Worm (Caenorhabditis elegans): Measurements from ENCODE around the gene lgc-7.

Gene lgc-7

DNA sequence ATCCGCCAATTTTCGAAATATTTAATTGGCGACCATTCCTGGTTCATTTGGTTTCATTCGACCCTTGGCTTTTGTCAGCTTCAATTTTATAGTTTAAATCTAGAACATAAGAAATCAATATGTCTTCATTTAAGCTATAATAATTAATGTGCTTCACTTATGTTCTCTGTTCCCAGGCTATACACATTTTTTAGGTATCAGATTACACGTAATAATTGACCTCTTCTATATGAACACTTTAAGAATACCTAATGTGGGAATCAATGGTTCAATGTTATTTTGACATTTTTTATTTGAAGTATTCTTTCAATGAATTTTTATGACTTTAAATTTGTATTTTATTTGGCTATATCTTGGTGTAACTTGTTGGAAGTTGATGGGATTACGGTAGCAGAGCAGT lies at the start of gene lgc-7:
Gene lgc-7 (plus strand): TSS at position 301 of the 400 bp plus-strand sequence.
- TF ChIP-seq hmbx-1 (tag; optimal IDR thresholded peaks at IDR 0.05) = no peak
- no peak for TF ChIP-seq flt-1 (GFP tag; IDR thresholded peaks at IDR 0.05)
- no peak for TF ChIP-seq ama-1 (optimal IDR thresholded peaks at IDR 0.05)
- TF ChIP-seq hnd-1 (tag; optimal IDR thresholded peaks at IDR 0.05) = no peak
- TF ChIP-seq hmg-4 (GFP tag; optimal IDR thresholded peaks at IDR 0.05) = no peak
- TF ChIP-seq tbx-11 (GFP tag; IDR thresholded peaks at IDR 0.05) = no peak

- TF ChIP-seq pes-1 (GFP tag; IDR thresholded peaks at IDR 0.05) = no peak
- no peak for TF ChIP-seq aly-1 (tag; optimal IDR thresholded peaks at IDR 0.05)
- no peak for TF ChIP-seq ceh-36 (tag; optimal IDR thresholded peaks at IDR 0.05)
Measured at ce11 chrIV:14661370-14661769, 48.0 kb upstream of the lgc-7 start.

- TF ChIP-seq ceh-36 (tag; optimal IDR thresholded peaks at IDR 0.05) (no peak), tbx-37 (GFP tag; conservative IDR thresholded peaks at IDR 0.05) (no peak), tra-4 (tag; optimal IDR thresholded peaks at IDR 0.05) (no peak), hmbx-1 (tag; optimal IDR thresholded peaks at IDR 0.05) (no peak), ceh-13 (GFP tag; optimal IDR thresholded peaks at IDR 0.05) (no peak), F13C5.2 (tag; optimal IDR thresholded peaks at IDR 0.05) (no peak), B0310.2 (tag; optimal IDR thresholded peaks at IDR 0.05) (no peak), ama-1 (optimal IDR thresholded peaks at IDR 0.05) (no peak)
Measured at ce11 chrIV:14675789-14676188, 33.6 kb upstream of the lgc-7 start.

DNA sequence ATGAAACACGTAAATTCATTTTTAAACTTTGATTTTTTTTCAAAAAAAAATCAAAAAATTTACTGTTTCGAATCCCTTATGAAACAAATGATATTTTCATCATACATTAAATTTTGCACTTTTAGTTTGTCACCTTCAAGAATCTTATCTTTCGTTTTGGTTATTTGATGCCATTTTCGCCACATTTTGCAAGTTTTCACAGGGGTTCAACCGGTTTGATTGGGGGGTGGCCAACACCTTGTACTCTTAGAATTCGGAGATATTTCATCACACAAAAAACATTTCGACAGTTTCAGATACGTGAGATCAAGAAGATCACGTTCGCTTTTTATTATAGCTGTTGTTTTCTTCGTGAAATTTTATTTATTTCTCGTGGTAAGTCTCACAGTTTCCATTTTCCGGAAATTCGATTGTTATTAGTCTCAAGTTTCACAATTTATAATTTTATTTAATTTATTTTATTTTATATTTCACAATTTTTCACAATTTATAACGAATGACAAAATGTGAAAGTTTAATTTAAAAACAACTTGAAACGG lies 32.2 kb upstream of the lgc-7 start, which contains the start of gene Y57G11C.31:
Gene Y57G11C.31 (plus strand): TSS at position 276 of the 539 bp plus-strand sequence.
- TF ChIP-seq F13C5.2 (tag; optimal IDR thresholded peaks at IDR 0.05) = no peak
- TF ChIP-seq tbx-11 (GFP tag; IDR thresholded peaks at IDR 0.05) = no peak
- TF ChIP-seq pes-1 (GFP tag; IDR thresholded peaks at IDR 0.05) = no peak

ce11 chrIV:14679060-14679459 lies 30.3 kb upstream of the lgc-7 start:
- no peak for TF ChIP-seq hmg-4 (GFP tag; optimal IDR thresholded peaks at IDR 0.05)
- no peak for TF ChIP-seq hmbx-1 (tag; optimal IDR thresholded peaks at IDR 0.05)
- TF ChIP-seq tbx-37 (GFP tag; conservative IDR thresholded peaks at IDR 0.05) = no peak
- no peak for TF ChIP-seq tbx-11 (GFP tag; IDR thresholded peaks at IDR 0.05)
- TF ChIP-seq ama-1 (optimal IDR thresholded peaks at IDR 0.05) = no peak
- TF ChIP-seq ceh-36 (tag; optimal IDR thresholded peaks at IDR 0.05) = no peak

DNA sequence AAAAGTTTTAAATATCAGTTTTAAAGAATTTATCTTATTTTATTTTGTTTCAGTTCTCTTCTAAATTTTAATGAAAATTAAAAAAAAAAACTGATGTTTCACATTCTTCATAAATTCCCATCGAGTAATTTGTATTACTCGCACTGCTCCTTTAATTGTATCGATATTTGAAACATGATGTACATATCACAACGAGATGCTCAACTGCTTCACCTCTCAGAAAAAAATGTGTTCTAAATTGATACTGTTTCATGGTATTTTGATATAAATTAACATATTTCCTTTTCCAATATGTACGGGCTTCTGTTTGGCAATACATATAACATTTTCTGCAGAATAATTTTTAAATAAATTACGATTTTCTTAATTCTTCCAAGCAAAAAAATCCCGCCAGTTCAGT lies 21.7 kb upstream of the lgc-7 start:
- no peak for TF ChIP-seq F13C5.2 (tag; optimal IDR thresholded peaks at IDR 0.05)
- TF ChIP-seq ceh-36 (tag; optimal IDR thresholded peaks at IDR 0.05) = no peak
- TF ChIP-seq ceh-13 (GFP tag; optimal IDR thresholded peaks at IDR 0.05) = no peak
- no peak for TF ChIP-seq flt-1 (GFP tag; IDR thresholded peaks at IDR 0.05)
- no peak for TF ChIP-seq pes-1 (GFP tag; IDR thresholded peaks at IDR 0.05)
- TF ChIP-seq scrt-1 (GFP tag; IDR thresholded peaks at IDR 0.05) = no peak
- TF ChIP-seq hnd-1 (tag; optimal IDR thresholded peaks at IDR 0.05) = no peak
- TF ChIP-seq sea-1 (GFP tag; conservative IDR thresholded peaks at IDR 0.05) = no peak

DNA sequence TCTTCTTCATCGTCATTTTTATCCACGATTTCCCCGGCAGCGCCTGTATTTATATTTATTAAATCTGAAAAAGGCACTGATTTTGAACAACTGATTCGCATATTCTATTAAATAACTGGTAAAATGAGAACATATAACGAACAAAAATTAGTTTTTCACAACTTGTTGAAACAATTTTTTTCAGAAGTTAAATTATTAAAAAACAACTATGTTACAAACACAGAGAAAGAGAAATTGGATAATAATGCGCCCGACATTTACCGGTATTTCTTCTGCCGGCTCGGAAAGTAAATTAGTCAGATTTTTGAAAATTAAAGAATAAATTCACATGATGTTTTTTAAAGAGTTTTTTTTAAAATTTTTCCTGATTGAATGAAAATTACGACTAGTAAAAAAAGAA lies 9.5 kb upstream of the lgc-7 start, which contains the start of gene haf-8:
Gene haf-8 (minus strand): TSS at position 101 of the 400 bp plus-strand sequence.
- TF ChIP-seq flt-1 (GFP tag; IDR thresholded peaks at IDR 0.05) (no peak), hnd-1 (tag; optimal IDR thresholded peaks at IDR 0.05) (no peak), ets-7 (tag; optimal IDR thresholded peaks at IDR 0.05) (no peak), B0310.2 (tag; optimal IDR thresholded peaks at IDR 0.05) (no peak), ama-1 (optimal IDR thresholded peaks at IDR 0.05) (no peak), tra-4 (tag; optimal IDR thresholded peaks at IDR 0.05) (no peak), hmg-4 (GFP tag; optimal IDR thresholded peaks at IDR 0.05) (no peak)

DNA sequence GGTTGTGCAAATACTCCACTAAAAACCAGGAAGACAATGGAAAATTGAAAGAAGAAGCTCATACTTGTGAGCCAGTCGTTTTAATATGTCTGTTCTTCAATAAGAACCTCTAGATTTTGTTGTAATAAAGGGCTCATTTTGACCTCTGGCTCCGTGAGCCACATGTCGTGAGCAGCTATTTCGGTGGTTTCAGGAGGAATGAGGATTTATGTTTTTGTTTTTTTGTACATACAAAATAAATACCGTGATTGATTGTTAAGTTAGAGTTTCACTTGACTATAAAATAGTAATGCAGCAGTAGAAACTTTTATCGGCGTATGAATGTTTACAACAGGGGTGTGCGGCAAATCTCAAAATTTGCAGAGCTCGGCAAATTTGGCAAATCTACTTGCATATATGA lies 5.2 kb upstream of the lgc-7 start, which contains the start of gene Y57G11C.40:
Gene Y57G11C.40 (minus strand): TSS at position 101 of the 400 bp plus-strand sequence.
- TF ChIP-seq sea-1 (GFP tag; conservative IDR thresholded peaks at IDR 0.05) (no peak), hmg-4 (GFP tag; optimal IDR thresholded peaks at IDR 0.05) (no peak), ama-1 (optimal IDR thresholded peaks at IDR 0.05) (no peak), hnd-1 (tag; optimal IDR thresholded peaks at IDR 0.05) (no peak), tbx-11 (GFP tag; IDR thresholded peaks at IDR 0.05) (no peak), pes-1 (GFP tag; IDR thresholded peaks at IDR 0.05) (no peak), ceh-13 (GFP tag; optimal IDR thresholded peaks at IDR 0.05) (no peak), aly-1 (tag; optimal IDR thresholded peaks at IDR 0.05) (no peak), B0310.2 (tag; optimal IDR thresholded peaks at IDR 0.05) (no peak), tbx-37 (GFP tag; conservative IDR thresholded peaks at IDR 0.05) (no peak), flt-1 (GFP tag; IDR thresholded peaks at IDR 0.05) (no peak), tra-4 (tag; optimal IDR thresholded peaks at IDR 0.05) (no peak), ceh-36 (tag; optimal IDR thresholded peaks at IDR 0.05) (no peak), ets-7 (tag; optimal IDR thresholded peaks at IDR 0.05) (no peak), F13C5.2 (tag; optimal IDR thresholded peaks at IDR 0.05) (no peak), hmbx-1 (tag; optimal IDR thresholded peaks at IDR 0.05) (no peak)

DNA sequence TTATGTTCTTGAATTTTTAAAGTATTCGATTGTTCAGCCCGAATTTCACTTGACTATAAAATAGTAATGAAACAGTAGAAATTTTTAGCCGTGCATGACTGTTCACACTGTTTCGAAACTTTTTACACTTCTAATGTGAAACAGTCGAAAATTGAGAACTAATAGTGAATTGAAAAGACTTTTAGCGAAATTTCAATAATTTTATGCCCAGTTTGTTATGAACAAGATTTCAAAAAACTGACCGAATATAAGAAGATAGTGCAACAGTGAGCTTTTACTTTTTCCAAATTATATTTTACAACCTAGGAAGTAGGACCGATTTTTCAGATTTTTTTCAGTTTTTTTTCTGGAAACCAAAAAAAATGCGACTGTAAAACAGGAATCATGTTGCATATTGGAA lies 4.4 kb upstream of the lgc-7 start:
- TF ChIP-seq B0310.2 (tag; optimal IDR thresholded peaks at IDR 0.05) (no peak), pes-1 (GFP tag; IDR thresholded peaks at IDR 0.05) (no peak), ama-1 (optimal IDR thresholded peaks at IDR 0.05) (no peak)

Measured in whole organism, early embryonic.